Fruit fly (Drosophila melanogaster): ENCODE measurements around the gene CG31021.

Gene CG31021

dm6 chr3R:30583542-30583941 lies 18.5 kb upstream of the CG31021 start, which contains the start of gene Rpt6R:
Gene Rpt6R (minus strand): TSS chr3R:30583697.
- TF ChIP-seq dmrt93B (GFP tag; optimal IDR thresholded peaks at IDR 0.05), result no peak
- no peak for TF ChIP-seq Vsx2 (GFP tag; optimal IDR thresholded peaks at IDR 0.05; ENCODE audit: partially characterized antibody)
- no peak for TF ChIP-seq CG9705 (GFP tag; optimal IDR thresholded peaks at IDR 0.05)

- TF ChIP-seq dsf (GFP tag; optimal IDR thresholded peaks at IDR 0.05; ENCODE audit: borderline replicate concordance) (no peak), CG9705 (GFP tag; optimal IDR thresholded peaks at IDR 0.05) (no peak), rgr (GFP tag; optimal IDR thresholded peaks at IDR 0.05) (no peak), h (GFP tag; optimal IDR thresholded peaks at IDR 0.05) (no peak), GATAd (GFP tag; optimal IDR thresholded peaks at IDR 0.05) (no peak), N (GFP tag; optimal IDR thresholded peaks at IDR 0.05) (no peak)
Observed at dm6 chr3R:30587196-30587753, 14.7 kb upstream of the CG31021 start, which contains the start of gene CG9717. Gene CG9717 (minus strand): TSS chr3R:30587302.

- TF ChIP-seq Dfd (GFP tag; optimal IDR thresholded peaks at IDR 0.05) (no peak), Hnf4 (GFP tag; optimal IDR thresholded peaks at IDR 0.05) (no peak), h (GFP tag; optimal IDR thresholded peaks at IDR 0.05) (peak; percentile 12), usp (GFP tag; optimal IDR thresholded peaks at IDR 0.05) (no peak)
Observed at dm6 chr3R:30590237-30590636, 11.8 kb upstream of the CG31021 start.

dm6 chr3R:30590845-30591244 lies 11.2 kb upstream of the CG31021 start:
- no peak for TF ChIP-seq Rel (GFP tag; optimal IDR thresholded peaks at IDR 0.05)
- TF ChIP-seq Rel (tag; optimal IDR thresholded peaks at IDR 0.05), result peak; percentile 95
- TF ChIP-seq fru (GFP tag; optimal IDR thresholded peaks at IDR 0.05), result peak; percentile 52
- no peak for TF ChIP-seq OdsH (GFP tag; optimal IDR thresholded peaks at IDR 0.05)

dm6 chr3R:30592733-30593132 lies 9.3 kb upstream of the CG31021 start:
- TF ChIP-seq tai (GFP tag; optimal IDR thresholded peaks at IDR 0.05) (no peak), GATAd (GFP tag; optimal IDR thresholded peaks at IDR 0.05) (no peak), jim (GFP tag; optimal IDR thresholded peaks at IDR 0.05) (no peak), br (GFP tag; optimal IDR thresholded peaks at IDR 0.05) (no peak), sv (GFP tag; optimal IDR thresholded peaks at IDR 0.05) (no peak), dmrt93B (GFP tag; optimal IDR thresholded peaks at IDR 0.05) (no peak), Sp1 (GFP tag; optimal IDR thresholded peaks at IDR 0.05) (no peak), ey (GFP tag; optimal IDR thresholded peaks at IDR 0.05) (no peak), Dfd (GFP tag; optimal IDR thresholded peaks at IDR 0.05) (no peak), HLH106 (tag; optimal IDR thresholded peaks at IDR 0.05) (no peak), OdsH (GFP tag; optimal IDR thresholded peaks at IDR 0.05) (no peak), foxo (GFP tag; optimal IDR thresholded peaks at IDR 0.05) (no peak), Abd-B (GFP tag; optimal IDR thresholded peaks at IDR 0.05) (no peak), fru (GFP tag; optimal IDR thresholded peaks at IDR 0.05) (no peak), pan (optimal IDR thresholded peaks at IDR 0.05) (no peak)

- TF ChIP-seq Vsx2 (GFP tag; optimal IDR thresholded peaks at IDR 0.05; ENCODE audit: partially characterized antibody) (no peak), br (GFP tag; optimal IDR thresholded peaks at IDR 0.05) (no peak), dmrt93B (GFP tag; optimal IDR thresholded peaks at IDR 0.05) (no peak), GATAd (GFP tag; optimal IDR thresholded peaks at IDR 0.05) (no peak), psq (GFP tag; optimal IDR thresholded peaks at IDR 0.05) (no peak), fru (GFP tag; optimal IDR thresholded peaks at IDR 0.05) (no peak), Sp1 (GFP tag; optimal IDR thresholded peaks at IDR 0.05) (no peak)
Observed at dm6 chr3R:30596704-30597103, 5.3 kb upstream of the CG31021 start, which contains the start of gene CG31019. Gene CG31019 (plus strand): TSS chr3R:30597004.

- no peak for TF ChIP-seq OdsH (GFP tag; optimal IDR thresholded peaks at IDR 0.05)
- no peak for TF ChIP-seq Rel (GFP tag; optimal IDR thresholded peaks at IDR 0.05)
- peak; percentile 26 for TF ChIP-seq Rel (tag; optimal IDR thresholded peaks at IDR 0.05)
Observed at dm6 chr3R:30599404-30599980, 2.5 kb upstream of the CG31021 start.

Data from whole organism, wandering third instar larva.